Worm (Caenorhabditis elegans): ENCODE measurements around the gene C50B6.7.

DNA sequence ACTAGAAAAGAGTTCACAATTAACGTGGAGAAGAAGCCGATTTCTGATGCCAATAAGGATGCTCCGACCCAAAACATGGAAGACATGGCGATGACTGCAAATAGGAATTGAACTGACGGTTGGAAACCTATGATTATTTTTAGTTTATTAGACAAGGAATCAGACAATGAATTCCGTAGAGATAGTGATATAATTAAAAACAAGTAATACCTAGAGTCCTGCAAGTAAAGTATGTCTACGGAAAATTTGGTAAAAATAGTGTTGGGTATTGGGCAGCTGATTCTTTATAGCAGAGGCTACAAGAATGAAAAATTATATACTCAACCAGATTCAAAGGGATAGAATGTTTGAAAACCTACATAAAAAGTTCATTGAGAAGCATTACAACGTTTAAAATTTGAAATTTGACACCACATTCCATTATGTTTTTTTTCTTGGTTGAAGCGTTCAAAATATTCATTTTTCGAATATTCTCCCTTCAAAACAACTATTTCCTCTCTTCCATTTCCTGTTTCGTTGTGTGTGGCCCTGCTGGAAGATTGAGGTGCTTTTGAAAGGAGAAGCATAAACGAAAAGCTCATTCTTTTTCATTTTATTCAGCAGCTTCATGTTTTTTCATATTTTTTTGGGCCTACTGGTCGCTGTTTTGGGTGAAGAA lies 15.0 kb upstream of the C50B6.7 start, which contains the start of the genes str-4 and lgc-48:
- TF ChIP-seq akir-1 (GFP tag; optimal IDR thresholded peaks at IDR 0.05) (no peak), F33H1.4 (GFP tag; IDR thresholded peaks at IDR 0.05) (no peak), ama-1 (optimal IDR thresholded peaks at IDR 0.05) (no peak), ama-1 (GFP tag; optimal IDR thresholded peaks at IDR 0.05) (no peak), nfya-2 (GFP tag; IDR thresholded peaks at IDR 0.05) (no peak), Y79H2A.3 (GFP tag; conservative IDR thresholded peaks at IDR 0.05) (no peak), snpc-4 (GFP tag; optimal IDR thresholded peaks at IDR 0.05) (no peak), snpc-4 (tag; optimal IDR thresholded peaks at IDR 0.05) (no peak), lin-54 (GFP tag; optimal IDR thresholded peaks at IDR 0.05) (no peak), let-526 (GFP tag; IDR thresholded peaks at IDR 0.05) (no peak), Y53F4B.3 (GFP tag; IDR thresholded peaks at IDR 0.05) (no peak)

Data from whole organism, young adult.